Fruit fly (Drosophila melanogaster) whole organism, embryonic: ENCODE data around the gene galectin.

Experiments used
- Ada2b ChIP-seq: fragments of 200-800 bp; sonication (Bioruptor generic); IDR thresholded peaks from 2 replicates; pipeline ENCODE4 v1.3.6; 2022; ENCODE audit warnings: missing biosample characterization, missing genetic modification characterization
- Adf1 ChIP-seq: fragments of 200-800 bp; sonication (Bioruptor generic); IDR thresholded peaks from 2 replicates; pipeline ENCODE4 v1.3.6; 2022; ENCODE audit warnings: missing biosample characterization, missing genetic modification characterization
- Atf-2 ChIP-seq: fragments of 200-800 bp; sonication (Bioruptor generic); optimal IDR thresholded peaks from 2 replicates; lab custom pipeline; 2016; ENCODE audit warnings: missing biosample characterization, missing genetic modification characterization
- Bgb ChIP-seq: fragments of 200-800 bp; sonication (Bioruptor generic); IDR thresholded peaks from 2 replicates; pipeline ENCODE4 v1.3.6; 2022; ENCODE audit warnings: missing biosample characterization, missing genetic modification characterization; ENCODE audit not compliant: partially characterized antibody
- CG10543 ChIP-seq: fragments of 200-800 bp; sonication (Bioruptor generic); optimal IDR thresholded peaks from 3 replicates; lab custom pipeline; 2017; ENCODE audit warnings: missing biosample characterization, mild to moderate bottlenecking, missing genetic modification characterization, moderate library complexity
- CG12155 ChIP-seq: fragments of 200-800 bp; sonication (Bioruptor generic); optimal IDR thresholded peaks from 3 replicates; lab custom pipeline; 2016; ENCODE audit warnings: missing biosample characterization, missing genetic modification characterization
- CG12219 ChIP-seq: fragments of 200-800 bp; sonication (Bioruptor generic); optimal IDR thresholded peaks from 3 replicates; lab custom pipeline; 2018; ENCODE audit warnings: missing biosample characterization, mild to moderate bottlenecking, missing genetic modification characterization
- CG1529 ChIP-seq: fragments of 200-800 bp; sonication (Bioruptor generic); optimal IDR thresholded peaks from 3 replicates; lab custom pipeline; 2018; ENCODE audit warnings: missing biosample characterization, missing genetic modification characterization
- CG30020 ChIP-seq: fragments of 200-800 bp; optimal IDR thresholded peaks from 2 replicates; lab custom pipeline; 2019; ENCODE audit warnings: missing biosample characterization, mild to moderate bottlenecking, missing genetic modification characterization, moderate library complexity
- CG31365 ChIP-seq: fragments of 200-800 bp; sonication (Bioruptor generic); optimal IDR thresholded peaks from 2 replicates; lab custom pipeline; 2018; ENCODE audit warnings: missing biosample characterization, mild to moderate bottlenecking, missing genetic modification characterization
- CG3281 ChIP-seq: fragments of 200-800 bp; sonication (Bioruptor generic); optimal IDR thresholded peaks from 3 replicates; lab custom pipeline; 2017; ENCODE audit warnings: missing biosample characterization, mild to moderate bottlenecking, missing genetic modification characterization
- CG34224 ChIP-seq: fragments of 200-800 bp; sonication (Bioruptor generic); IDR thresholded peaks from 3 replicates; pipeline ENCODE4 v1.3.6; 2022; ENCODE audit warnings: missing biosample characterization, missing genetic modification characterization; ENCODE audit not compliant: partially characterized antibody
- CG3838 ChIP-seq: fragments of 200-800 bp; sonication (Bioruptor generic); optimal IDR thresholded peaks from 3 replicates; lab custom pipeline; 2016; ENCODE audit warnings: missing biosample characterization, missing genetic modification characterization
- CG4282 ChIP-seq: fragments of 200-800 bp; sonication (Bioruptor generic); optimal IDR thresholded peaks from 2 replicates; lab custom pipeline; 2016; ENCODE audit warnings: missing biosample characterization, missing genetic modification characterization
- CG4360 ChIP-seq: fragments of 200-800 bp; sonication (Bioruptor generic); IDR thresholded peaks from 2 replicates; pipeline ENCODE4 v1.3.6; 2022; ENCODE audit warnings: missing biosample characterization, missing genetic modification characterization
- CG6175 ChIP-seq: fragments of 200-800 bp; sonication (Bioruptor generic); IDR thresholded peaks from 3 replicates; pipeline ENCODE4 v1.3.6; 2022; ENCODE audit warnings: missing biosample characterization, missing genetic modification characterization
- CG6654 ChIP-seq: fragments of 200-800 bp; sonication (Bioruptor generic); optimal IDR thresholded peaks from 2 replicates; lab custom pipeline; 2017; ENCODE audit warnings: missing biosample characterization, mild to moderate bottlenecking, missing genetic modification characterization
- CG8944 ChIP-seq: fragments of 200-800 bp; sonication (Bioruptor generic); optimal IDR thresholded peaks from 3 replicates; lab custom pipeline; 2016; ENCODE audit warnings: missing biosample characterization, missing genetic modification characterization
- CG9797 ChIP-seq: fragments of 200-800 bp; sonication (Bioruptor generic); optimal IDR thresholded peaks from 3 replicates; lab custom pipeline; 2018; ENCODE audit warnings: missing biosample characterization, mild to moderate bottlenecking, missing genetic modification characterization
- Dll ChIP-seq: fragments of 200-800 bp; sonication (Bioruptor generic); IDR thresholded peaks from 4 replicates; pipeline ENCODE4 v1.3.6; 2022; ENCODE audit warnings: missing biosample characterization, missing genetic modification characterization; ENCODE audit not compliant: partially characterized antibody
- Dp ChIP-seq: fragments of 200-800 bp; sonication (Bioruptor generic); optimal IDR thresholded peaks from 2 replicates; lab custom pipeline; 2018; ENCODE audit warnings: missing biosample characterization, mild to moderate bottlenecking, missing genetic modification characterization, moderate library complexity
- Drgx ChIP-seq: fragments of 200-800 bp; sonication (Bioruptor generic); IDR thresholded peaks from 2 replicates; pipeline ENCODE4 v1.3.6; 2022; ENCODE audit warnings: missing biosample characterization, missing genetic modification characterization
- NfI ChIP-seq: fragments of 200-800 bp; sonication (Bioruptor generic); optimal IDR thresholded peaks from 3 replicates; lab custom pipeline; 2018; ENCODE audit warnings: missing biosample characterization, mild to moderate bottlenecking, missing genetic modification characterization, moderate library complexity
- Oli ChIP-seq: fragments of 200-800 bp; sonication (Bioruptor generic); optimal IDR thresholded peaks from 2 replicates; lab custom pipeline; 2018; ENCODE audit warnings: missing biosample characterization, mild to moderate bottlenecking, missing genetic modification characterization, moderate library complexity
- PHDP ChIP-seq: fragments of 200-800 bp; sonication (Bioruptor generic); optimal IDR thresholded peaks from 3 replicates; lab custom pipeline; 2018; ENCODE audit warnings: missing biosample characterization, mild to moderate bottlenecking, missing genetic modification characterization, moderate library complexity
- Pdp1 ChIP-seq, 2 experiments: fragments of 200-800 bp; sonication (Bioruptor generic); optimal IDR thresholded peaks; 3 replicates each; lab custom pipeline; 2016; ENCODE audit warnings: missing biosample characterization in 2 of 2, missing genetic modification characterization in 2 of 2, mild to moderate bottlenecking in 1 of 2, moderate library complexity in 1 of 2
- Stat92E ChIP-seq, 3 experiments: fragments of >200 bp in 2 of 3; fragments of 200-800 bp in 1 of 3; sonication (Bioruptor generic) in 1 of 3; optimal IDR thresholded peaks; 2 replicates each; lab custom pipeline; 2017 to 2019; ENCODE audit warnings: missing biosample characterization in 3 of 3, missing genetic modification characterization in 3 of 3, mild to moderate bottlenecking in 1 of 3, moderate library complexity in 1 of 3
- Xbp1 ChIP-seq: fragments of 200-800 bp; sonication (Bioruptor generic); optimal IDR thresholded peaks from 3 replicates; lab custom pipeline; 2016; ENCODE audit warnings: missing biosample characterization, mild to moderate bottlenecking, missing genetic modification characterization
- abd-A ChIP-seq: fragments of 200-800 bp; sonication (Bioruptor generic); optimal IDR thresholded peaks from 3 replicates; lab custom pipeline; 2019; ENCODE audit warnings: missing biosample characterization, mild to moderate bottlenecking, missing genetic modification characterization, moderate library complexity
- amos ChIP-seq: fragments of 200-800 bp; sonication (Bioruptor generic); IDR thresholded peaks from 2 replicates; pipeline ENCODE4 v1.3.6; 2022; ENCODE audit warnings: missing biosample characterization, missing genetic modification characterization; ENCODE audit not compliant: partially characterized antibody
- cas ChIP-seq: fragments of 200-800 bp; sonication (Bioruptor generic); IDR thresholded peaks from 2 replicates; pipeline ENCODE4 v1.3.6; 2022; ENCODE audit warnings: missing biosample characterization, missing genetic modification characterization
- croc ChIP-seq: fragments of 200-800 bp; sonication (Bioruptor generic); conservative IDR thresholded peaks from 3 replicates; pipeline ENCODE4 v1.3.6; 2022; ENCODE audit warnings: missing biosample characterization, missing genetic modification characterization
- crp ChIP-seq, 2 experiments: fragments of 200-800 bp; sonication (Bioruptor generic); optimal IDR thresholded peaks; 2 replicates in 1 of 2; 3 replicates in 1 of 2; lab custom pipeline; 2017; ENCODE audit warnings: missing biosample characterization in 2 of 2, missing genetic modification characterization in 2 of 2, mild to moderate bottlenecking in 1 of 2, moderate library complexity in 1 of 2
- cwo ChIP-seq: fragments of 200-800 bp; sonication (Bioruptor generic); optimal IDR thresholded peaks from 3 replicates; lab custom pipeline; 2017; ENCODE audit warnings: missing biosample characterization, missing genetic modification characterization, mild to moderate bottlenecking, moderate library complexity, missing genetic modification reagents
- dimm ChIP-seq: fragments of 200-800 bp; sonication (Bioruptor generic); IDR thresholded peaks from 2 replicates; pipeline ENCODE4 v1.3.6; 2022; ENCODE audit warnings: missing biosample characterization, missing genetic modification characterization
- fru ChIP-seq: fragments of >200 bp; optimal IDR thresholded peaks from 2 replicates; lab custom pipeline; 2017
- her ChIP-seq: fragments of 200-800 bp; sonication (Bioruptor generic); optimal IDR thresholded peaks from 2 replicates; lab custom pipeline; 2016; ENCODE audit warnings: missing biosample characterization, missing genetic modification characterization
- knrl ChIP-seq: fragments of 200-800 bp; sonication (Bioruptor generic); IDR thresholded peaks from 3 replicates; pipeline ENCODE4 v1.3.6; 2022; ENCODE audit warnings: missing biosample characterization, missing genetic modification characterization; ENCODE audit not compliant: partially characterized antibody
- mirr ChIP-seq: fragments of 200-800 bp; sonication (Bioruptor generic); optimal IDR thresholded peaks from 3 replicates; lab custom pipeline; 2018; ENCODE audit warnings: missing biosample characterization, mild to moderate bottlenecking, missing genetic modification characterization
- otp ChIP-seq: fragments of 200-800 bp; sonication (Bioruptor generic); IDR thresholded peaks from 3 replicates; pipeline ENCODE4, ENCODE4 v1.3.6; 2022; ENCODE audit warnings: missing biosample characterization, missing genetic modification characterization
- pzg ChIP-seq: fragments of 200-800 bp; sonication (Bioruptor generic); optimal IDR thresholded peaks from 3 replicates; lab custom pipeline; 2018; ENCODE audit warnings: missing biosample characterization, mild to moderate bottlenecking, missing genetic modification characterization, moderate library complexity
- rib ChIP-seq: fragments of 200-800 bp; sonication (Bioruptor generic); IDR thresholded peaks from 2 replicates; pipeline ENCODE4 v1.3.6; 2022; ENCODE audit warnings: missing biosample characterization, missing genetic modification characterization
- slbo ChIP-seq: fragments of 200-800 bp; sonication (Bioruptor generic); IDR thresholded peaks from 2 replicates; pipeline ENCODE4 v1.3.6; 2022; ENCODE audit warnings: missing biosample characterization, missing genetic modification characterization
- sob ChIP-seq: fragments of 200-800 bp; sonication (Bioruptor generic); IDR thresholded peaks from 2 replicates; pipeline ENCODE4 v1.3.6; 2022; ENCODE audit warnings: missing biosample characterization, missing genetic modification characterization
- sug ChIP-seq: fragments of 200-800 bp; optimal IDR thresholded peaks from 2 replicates; lab custom pipeline; 2019; ENCODE audit warnings: missing biosample characterization, mild to moderate bottlenecking, missing genetic modification characterization, moderate library complexity
- trem ChIP-seq: fragments of 200-800 bp; optimal IDR thresholded peaks from 3 replicates; lab custom pipeline; 2019; ENCODE audit warnings: missing biosample characterization, mild to moderate bottlenecking, missing genetic modification characterization, moderate library complexity
- yki ChIP-seq: fragments of >200 bp; optimal IDR thresholded peaks from 3 replicates; lab custom pipeline; 2018

galectin gene

dm6 chr2L:107476-108436 is 36.2 kb downstream of the galectin start (continued):
- TF ChIP-seq Stat92E (GFP tag; optimal IDR thresholded peaks at IDR 0.05; lab: Kevin White, UChicago) (peak in 1 of 3 experiments; percentile 73), CG30020 (tag; lab: Kevin White, UChicago) (peak; percentile 16), CG1529 (GFP tag; lab: Kevin White, UChicago) (peak; percentile 69), Pdp1 (GFP tag; optimal IDR thresholded peaks at IDR 0.05; lab: Kevin White, UChicago) (peak in 1 of 2 experiments; percentile 69), fru (no peak), Atf-2 (GFP tag; lab: Kevin White, UChicago) (no peak), Drgx (peak; percentile 5; the same call in 1 of the 2 replicates), trem (tag; lab: Kevin White, UChicago) (peak; percentile 31), Adf1 (GFP tag; lab: Robert Waterston, UW) (peak; percentile 52; the same call in 1 of the 2 replicates), CG3838 (GFP tag; lab: Kevin White, UChicago) (no peak), sob (GFP tag; lab: Robert Waterston, UW) (peak; percentile 43; the same call in 1 of the 2 replicates), sug (tag; lab: Kevin White, UChicago) (peak; percentile 2), Dp (GFP tag; lab: Kevin White, UChicago) (peak; percentile 40), knrl (GFP tag; lab: Robert Waterston, UW) (0 out of 3 replicates have a peak, but pooled peaks have one; percentile 21), dimm (GFP tag; lab: Robert Waterston, UW) (no peak), CG8944 (no peak), Xbp1 (GFP tag; lab: Kevin White, UChicago) (no peak), slbo (GFP tag; lab: Robert Waterston, UW) (0 out of 2 replicates have a peak, but pooled peaks have one; percentile 5), CG6654 (no peak), cwo (GFP tag; lab: Kevin White, UChicago) (peak; percentile 34), otp (GFP tag; lab: Robert Waterston, UW) (peak; percentile 45; the same call in 1 of the 3 replicates), abd-A (peak; percentile 85), CG12155 (GFP tag; lab: Kevin White, UChicago) (no peak), Dll (peak; percentile 53; the same call in 3 of the 4 replicates), amos (GFP tag; lab: Robert Waterston, UW) (peak; percentile 17; the same call in 1 of the 2 replicates), CG9797 (GFP tag; lab: Kevin White, UChicago) (peak; percentile 38), pzg (GFP tag; lab: Kevin White, UChicago) (peak; percentile 63), CG6175 (GFP tag; lab: Robert Waterston, UW) (peak; percentile 24; the same call in 1 of the 3 replicates), crp (GFP tag; optimal IDR thresholded peaks at IDR 0.05; lab: Kevin White, UChicago) (peak; percentile 48 to 92), CG4360 (GFP tag; lab: Robert Waterston, UW) (no peak), cas (GFP tag; lab: Robert Waterston, UW) (0 out of 2 replicates have a peak, but pooled peaks have one; percentile 11), NfI (GFP tag; lab: Kevin White, UChicago) (peak; percentile 2), CG12219 (GFP tag; lab: Kevin White, UChicago) (peak; percentile 15), CG34224 (GFP tag; lab: Robert Waterston, UW) (peak; percentile 70), Bgb (peak; percentile 53; the same call in 1 of the 2 replicates), CG4282 (GFP tag; lab: Kevin White, UChicago) (peak; percentile 17), CG10543 (GFP tag; lab: Kevin White, UChicago) (peak; percentile 76), PHDP (tag; lab: Kevin White, UChicago) (peak; percentile 7), CG3281 (GFP tag; lab: Kevin White, UChicago) (peak; percentile 38), mirr (GFP tag; lab: Kevin White, UChicago) (peak; percentile 81), croc (no peak), yki (lab: Kevin White, UChicago) (peak; percentile 34), her (peak; percentile 24), Ada2b (GFP tag; lab: Robert Waterston, UW) (no peak), CG31365 (peak; percentile 36), Oli (tag; lab: Kevin White, UChicago) (no peak), rib (GFP tag; lab: Robert Waterston, UW) (peak; percentile 58)
